Worm (Caenorhabditis elegans): ENCODE results near the gene bath-30.

bath-30 gene

ce11 chrII:3327104-3327503 lies 19.1 kb downstream of the bath-30 start, which contains the start of gene Y46D2A.3:
TSS of gene Y46D2A.3 (minus strand) at chrII:3327204.
- TF ChIP-seq nhr-102 (tag; optimal IDR thresholded peaks at IDR 0.05) (no peak), zfp-2 (tag; optimal IDR thresholded peaks at IDR 0.05) (no peak), daf-8 (GFP tag; IDR thresholded peaks at IDR 0.05) (no peak), saeg-2 (GFP tag; IDR thresholded peaks at IDR 0.05) (no peak), set-16 (GFP tag; IDR thresholded peaks at IDR 0.05) (no peak), nhr-77 (tag; optimal IDR thresholded peaks at IDR 0.05) (no peak), lin-39 (tag; optimal IDR thresholded peaks at IDR 0.05) (no peak), ces-1 (GFP tag; optimal IDR thresholded peaks at IDR 0.05) (no peak), skn-1 (tag; optimal IDR thresholded peaks at IDR 0.05) (no peak), dmd-9 (GFP tag; IDR thresholded peaks at IDR 0.05) (no peak), ceh-82 (tag; optimal IDR thresholded peaks at IDR 0.05) (no peak), nhr-42 (GFP tag; IDR thresholded peaks at IDR 0.05) (no peak), egl-43 (GFP tag; IDR thresholded peaks at IDR 0.05) (no peak), nhr-25 (tag; optimal IDR thresholded peaks at IDR 0.05; ENCODE audit: borderline replicate concordance, insufficient read depth) (no peak)

DNA sequence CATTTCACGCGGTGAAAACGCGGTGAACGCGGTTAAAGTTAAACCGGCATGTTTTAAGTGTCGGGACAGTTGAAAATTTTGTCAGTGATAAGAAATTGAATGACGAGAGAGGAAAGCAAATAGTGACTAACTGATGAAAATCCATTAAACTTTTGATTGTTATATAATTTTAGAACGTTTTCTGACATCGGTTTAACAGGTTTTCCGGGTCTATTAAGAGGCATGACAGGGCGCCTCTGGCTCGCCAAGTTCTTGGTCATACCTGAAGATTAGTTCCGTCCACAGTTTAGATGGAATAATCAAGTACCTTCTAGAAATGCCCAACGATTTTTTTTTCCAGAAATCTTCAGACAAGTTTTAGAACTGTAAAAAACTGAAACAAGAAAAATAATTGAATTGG lies 23.0 kb downstream of the bath-30 start, which contains the start of gene Y46D2A.2:
Y46D2A.2 (minus strand) TSS at position 101 of the 400 bp plus-strand sequence.
- TF ChIP-seq zfp-3 (GFP tag; conservative IDR thresholded peaks at IDR 0.05), result no peak
- no peak for TF ChIP-seq lsy-2 (tag; optimal IDR thresholded peaks at IDR 0.05)
- no peak for TF ChIP-seq egl-27 (tag; optimal IDR thresholded peaks at IDR 0.05)
- no peak for TF ChIP-seq spr-1 (tag; optimal IDR thresholded peaks at IDR 0.05)
- TF ChIP-seq zip-11 (GFP tag; IDR thresholded peaks at IDR 0.05), result no peak
- TF ChIP-seq nhr-48 (tag; optimal IDR thresholded peaks at IDR 0.05), result no peak
- TF ChIP-seq fkh-10 (GFP tag; optimal IDR thresholded peaks at IDR 0.05), result no peak
- no peak for TF ChIP-seq ztf-11 (tag; optimal IDR thresholded peaks at IDR 0.05)
- TF ChIP-seq daf-8 (GFP tag; IDR thresholded peaks at IDR 0.05), result no peak
- TF ChIP-seq unc-130 (GFP tag; optimal IDR thresholded peaks at IDR 0.05), result no peak
- TF ChIP-seq ctbp-1 (GFP tag; IDR thresholded peaks at IDR 0.05), result no peak

DNA sequence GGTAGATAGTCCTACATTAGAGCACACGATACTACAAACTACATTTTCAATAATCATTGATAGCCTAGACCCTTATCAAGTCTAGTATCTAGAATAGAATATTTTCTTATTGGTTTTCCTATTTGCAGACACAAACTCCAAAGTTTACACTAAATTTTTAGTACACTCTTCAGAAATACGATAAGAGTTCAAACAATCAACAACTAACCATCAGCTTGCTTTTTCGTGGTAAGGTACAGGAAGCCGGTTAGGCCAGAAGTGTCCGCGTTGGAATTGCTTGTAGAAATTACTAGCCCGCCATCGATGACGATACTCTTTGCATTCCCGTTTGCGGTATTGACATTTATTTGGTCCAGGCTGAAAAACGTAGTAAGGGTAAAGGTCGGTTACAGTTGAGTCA lies 23.9 kb downstream of the bath-30 start, which contains the start of gene Y46D2A.1:
Y46D2A.1 (plus strand) TSS at position 301 of the 400 bp plus-strand sequence.
- peak; percentile 22 for TF ChIP-seq nhr-28 (tag; optimal IDR thresholded peaks at IDR 0.05)
- no peak for TF ChIP-seq mdt-29 (GFP tag; IDR thresholded peaks at IDR 0.05)
- TF ChIP-seq dmd-6 (GFP tag; IDR thresholded peaks at IDR 0.05), result 0 out of 2 replicates have a peak, but pooled peaks have one; percentile 12

- TF ChIP-seq daf-16 (GFP tag; optimal IDR thresholded peaks at IDR 0.05) (no peak), daf-16 (tag; optimal IDR thresholded peaks at IDR 0.05) (peak; percentile 20), dve-1 (tag; optimal IDR thresholded peaks at IDR 0.05; ENCODE audit: insufficient read depth) (peak; percentile 23), php-3 (GFP tag; IDR thresholded peaks at IDR 0.05) (peak; percentile 87), pqm-1 (tag; optimal IDR thresholded peaks at IDR 0.05) (peak; percentile 33), dmd-6 (GFP tag; IDR thresholded peaks at IDR 0.05) (peak; percentile 73), madf-9 (GFP tag; conservative IDR thresholded peaks at IDR 0.05) (no peak), nhr-28 (tag; optimal IDR thresholded peaks at IDR 0.05) (peak; percentile 68), hlh-11 (tag; optimal IDR thresholded peaks at IDR 0.05) (peak; percentile 43), ceh-82 (tag; optimal IDR thresholded peaks at IDR 0.05) (no peak)
Measured at ce11 chrII:3318839-3319238, 27.3 kb downstream of the bath-30 start.

- no peak for TF ChIP-seq nhr-42 (GFP tag; IDR thresholded peaks at IDR 0.05)
- no peak for TF ChIP-seq mxl-3 (GFP tag; optimal IDR thresholded peaks at IDR 0.05)
- no peak for TF ChIP-seq ama-1 (optimal IDR thresholded peaks at IDR 0.05)
- TF ChIP-seq dpl-1 (GFP tag; optimal IDR thresholded peaks at IDR 0.05), result no peak
- TF ChIP-seq unc-39 (tag; optimal IDR thresholded peaks at IDR 0.05), result no peak
- TF ChIP-seq hmg-1.1 (GFP tag; IDR thresholded peaks at IDR 0.05), result no peak
- no peak for TF ChIP-seq lin-39 (tag; optimal IDR thresholded peaks at IDR 0.05)
- no peak for TF ChIP-seq madf-9 (GFP tag; conservative IDR thresholded peaks at IDR 0.05)
- TF ChIP-seq F44E2.7 (GFP tag; IDR thresholded peaks at IDR 0.05), result no peak
- no peak for TF ChIP-seq snpc-4 (tag; optimal IDR thresholded peaks at IDR 0.05)
- TF ChIP-seq arid-1 (GFP tag; conservative IDR thresholded peaks at IDR 0.05), result no peak
- TF ChIP-seq F26F4.8 (GFP tag; conservative IDR thresholded peaks at IDR 0.05), result no peak
- TF ChIP-seq zfp-2 (tag; optimal IDR thresholded peaks at IDR 0.05), result no peak
- TF ChIP-seq mes-2 (tag; optimal IDR thresholded peaks at IDR 0.05; ENCODE audit: poor library complexity, severe bottlenecking), result no peak
- TF ChIP-seq skn-1 (tag; optimal IDR thresholded peaks at IDR 0.05), result no peak
Measured at ce11 chrII:3313442-3313841, 32.7 kb downstream of the bath-30 start, which contains the start of gene F39E9.6. TSS of gene F39E9.6 (minus strand) at chrII:3313542.

All from whole organism, L4 larva.